Worm (Caenorhabditis elegans): Measurements from ENCODE around the gene C14C11.7.

DNA sequence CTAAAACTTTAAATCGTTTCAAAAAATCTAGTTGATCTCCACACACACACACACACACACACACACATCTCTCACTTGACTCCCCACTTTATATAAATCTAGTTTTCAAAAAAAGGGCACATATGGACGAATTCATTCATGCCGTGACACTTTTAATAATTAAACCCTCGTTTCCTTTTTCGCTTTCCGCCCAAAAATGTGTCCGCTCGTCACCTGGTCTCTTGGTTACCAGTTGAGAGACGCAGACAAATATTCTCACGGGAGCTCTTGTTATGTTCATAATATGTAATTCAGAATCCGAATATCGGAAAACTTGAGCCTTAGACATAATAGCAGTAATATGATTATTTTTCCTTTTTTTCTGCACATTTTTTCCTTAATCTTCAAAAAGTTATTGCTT lies 14.0 kb downstream of the C14C11.7 start:
- TF ChIP-seq C34F6.9 (tag; optimal IDR thresholded peaks at IDR 0.05) (no peak), lin-39 (tag; optimal IDR thresholded peaks at IDR 0.05) (no peak), ZK546.5 (tag; optimal IDR thresholded peaks at IDR 0.05) (no peak), elt-1 (tag; optimal IDR thresholded peaks at IDR 0.05) (no peak), unc-62 (GFP tag; optimal IDR thresholded peaks at IDR 0.05) (no peak), ztf-11 (tag; optimal IDR thresholded peaks at IDR 0.05) (no peak), ama-1 (optimal IDR thresholded peaks at IDR 0.05) (no peak), nhr-11 (tag; optimal IDR thresholded peaks at IDR 0.05) (no peak), F13H6.1 (tag; optimal IDR thresholded peaks at IDR 0.05) (no peak)

All from whole organism, L2 larva.